Fruit fly (Drosophila melanogaster) whole organism, embryonic: ENCODE measurements around the gene oxt.

Experiments used
- Asciz ChIP-seq: fragments of 200-800 bp; sonication (Bioruptor generic); optimal IDR thresholded peaks from 2 replicates; lab custom pipeline; 2017; ENCODE audit warnings: missing biosample characterization, mild to moderate bottlenecking, missing genetic modification characterization, missing genetic modification reagents
- Bdp1 ChIP-seq: fragments of 200-800 bp; sonication (Bioruptor generic); optimal IDR thresholded peaks from 3 replicates; lab custom pipeline; 2016; ENCODE audit warnings: missing biosample characterization, missing genetic modification characterization
- BtbVII ChIP-seq: fragments of 200-800 bp; sonication (Bioruptor generic); optimal IDR thresholded peaks from 3 replicates; lab custom pipeline; 2017; ENCODE audit warnings: missing biosample characterization, mild to moderate bottlenecking, missing genetic modification characterization
- CG10431 ChIP-seq: fragments of 200-800 bp; sonication (Bioruptor generic); optimal IDR thresholded peaks from 3 replicates; lab custom pipeline; 2018; ENCODE audit warnings: missing biosample characterization, mild to moderate bottlenecking, missing genetic modification characterization
- CG10959 ChIP-seq: fragments of 200-800 bp; sonication (Bioruptor generic); IDR thresholded peaks from 2 replicates; pipeline ENCODE4 v1.3.6; 2022; ENCODE audit warnings: missing biosample characterization, missing genetic modification characterization
- CG11696 ChIP-seq: fragments of 200-800 bp; sonication (Bioruptor generic); IDR thresholded peaks from 2 replicates; pipeline ENCODE4 v1.3.6; 2022; ENCODE audit warnings: missing biosample characterization, missing genetic modification characterization
- CG13424 ChIP-seq: fragments of 200-800 bp; sonication (Bioruptor generic); optimal IDR thresholded peaks from 2 replicates; lab custom pipeline; 2019; ENCODE audit warnings: missing biosample characterization, mild to moderate bottlenecking, missing genetic modification characterization, moderate library complexity
- CG15601 ChIP-seq: fragments of 200-800 bp; sonication (Bioruptor generic); optimal IDR thresholded peaks from 3 replicates; lab custom pipeline; 2019; ENCODE audit warnings: missing biosample characterization, mild to moderate bottlenecking, missing genetic modification characterization, moderate library complexity
- CG17802 ChIP-seq: fragments of 200-800 bp; sonication (Bioruptor generic); optimal IDR thresholded peaks from 2 replicates; lab custom pipeline; 2018; ENCODE audit warnings: missing biosample characterization, mild to moderate bottlenecking, missing genetic modification characterization, moderate library complexity
- CG18619 ChIP-seq: fragments of 200-800 bp; sonication (Bioruptor generic); optimal IDR thresholded peaks from 3 replicates; lab custom pipeline; 2017; ENCODE audit warnings: missing biosample characterization, mild to moderate bottlenecking, missing genetic modification characterization
- CG2199 ChIP-seq: fragments of 200-800 bp; sonication (Bioruptor generic); IDR thresholded peaks from 3 replicates; pipeline ENCODE4 v1.3.6; 2022; ENCODE audit warnings: missing biosample characterization, missing genetic modification characterization
- CG2875 ChIP-seq: fragments of 200-800 bp; sonication (Bioruptor generic); optimal IDR thresholded peaks from 2 replicates; lab custom pipeline; 2017; ENCODE audit warnings: missing biosample characterization, mild to moderate bottlenecking, missing genetic modification characterization, missing genetic modification reagents
- CG4854 ChIP-seq: fragments of 200-800 bp; sonication (Bioruptor generic); optimal IDR thresholded peaks from 2 replicates; lab custom pipeline; 2016; ENCODE audit warnings: missing biosample characterization, missing genetic modification characterization, inconsistent platforms
- CG6689 ChIP-seq: fragments of 200-800 bp; sonication (Bioruptor generic); IDR thresholded peaks from 2 replicates; pipeline ENCODE4 v1.3.6; 2022; ENCODE audit warnings: missing biosample characterization, missing genetic modification characterization
- CG9817 ChIP-seq: fragments of 200-800 bp; sonication (Bioruptor generic); optimal IDR thresholded peaks from 2 replicates; lab custom pipeline; 2018; ENCODE audit warnings: missing biosample characterization, mild to moderate bottlenecking, missing genetic modification characterization, moderate library complexity
- Dad ChIP-seq: fragments of 200-800 bp; sonication (Bioruptor generic); optimal IDR thresholded peaks from 3 replicates; lab custom pipeline; 2016; ENCODE audit warnings: missing biosample characterization, missing genetic modification characterization
- Dfd ChIP-seq, 2 experiments: fragments of >200 bp; optimal IDR thresholded peaks; 2 replicates each; lab custom pipeline; 2017; ENCODE audit warnings: missing biosample characterization in 2 of 2, missing genetic modification characterization in 2 of 2
- ERR ChIP-seq: fragments of 200-800 bp; sonication (Bioruptor generic); optimal IDR thresholded peaks from 2 replicates; lab custom pipeline; 2016; ENCODE audit warnings: missing biosample characterization, missing genetic modification characterization
- Lhr ChIP-seq: fragments of 200-800 bp; sonication (Bioruptor generic); optimal IDR thresholded peaks from 3 replicates; lab custom pipeline; 2017; ENCODE audit warnings: mild to moderate bottlenecking, missing biosample characterization, missing genetic modification reagents, missing genetic modification characterization
- Lpt ChIP-seq: fragments of >200 bp; optimal IDR thresholded peaks from 2 replicates; lab custom pipeline; 2018; ENCODE audit warnings: missing biosample characterization, missing genetic modification characterization
- MBD-R2 ChIP-seq: fragments of 200-800 bp; sonication (Bioruptor generic); IDR thresholded peaks from 2 replicates; pipeline ENCODE4 v1.3.6; 2022; ENCODE audit warnings: missing biosample characterization, missing genetic modification characterization
- NC2α ChIP-seq: fragments of 200-800 bp; sonication (Bioruptor generic); optimal IDR thresholded peaks from 2 replicates; lab custom pipeline; 2016; ENCODE audit warnings: missing biosample characterization, missing genetic modification characterization
- NFAT ChIP-seq: fragments of 200-800 bp; sonication (Bioruptor generic); IDR thresholded peaks from 2 replicates; pipeline ENCODE4 v1.3.6; 2022; ENCODE audit warnings: missing biosample characterization, missing genetic modification characterization
- Oaz ChIP-seq: fragments of 200-800 bp; sonication (Bioruptor generic); IDR thresholded peaks from 2 replicates; pipeline ENCODE4 v1.3.6; 2022; ENCODE audit warnings: missing biosample characterization, missing genetic modification characterization
- Sox100B ChIP-seq: fragments of 200-800 bp; sonication (Bioruptor generic); optimal IDR thresholded peaks from 3 replicates; lab custom pipeline; 2018; ENCODE audit warnings: missing biosample characterization, mild to moderate bottlenecking, missing genetic modification characterization
- Sry-δ ChIP-seq: fragments of 200-800 bp; sonication (Bioruptor generic); optimal IDR thresholded peaks from 2 replicates; lab custom pipeline; 2016; ENCODE audit warnings: missing biosample characterization, missing genetic modification characterization
- amos ChIP-seq: fragments of 200-800 bp; sonication (Bioruptor generic); IDR thresholded peaks from 2 replicates; pipeline ENCODE4 v1.3.6; 2022; ENCODE audit warnings: missing biosample characterization, missing genetic modification characterization; ENCODE audit not compliant: partially characterized antibody
- ara ChIP-seq: fragments of 200-800 bp; sonication (Bioruptor generic); IDR thresholded peaks from 2 replicates; pipeline ENCODE4 v1.3.6; 2022; ENCODE audit warnings: missing biosample characterization, missing genetic modification characterization
- cato ChIP-seq: fragments of 200-800 bp; sonication (Bioruptor generic); optimal IDR thresholded peaks from 2 replicates; lab custom pipeline; 2016; ENCODE audit warnings: missing biosample characterization, missing genetic modification characterization, borderline replicate concordance
- corto ChIP-seq: fragments of 200-800 bp; sonication (Bioruptor generic); optimal IDR thresholded peaks from 2 replicates; lab custom pipeline; 2016; ENCODE audit warnings: missing biosample characterization, mild to moderate bottlenecking, missing genetic modification characterization, moderate library complexity
- crol ChIP-seq: fragments of 200-800 bp; sonication (Bioruptor generic); IDR thresholded peaks from 2 replicates; pipeline ENCODE4 v1.3.6; 2022; ENCODE audit warnings: missing biosample characterization, missing genetic modification characterization
- dimm ChIP-seq: fragments of 200-800 bp; sonication (Bioruptor generic); IDR thresholded peaks from 2 replicates; pipeline ENCODE4 v1.3.6; 2022; ENCODE audit warnings: missing biosample characterization, missing genetic modification characterization
- emc ChIP-seq: fragments of 200-800 bp; sonication (Bioruptor generic); optimal IDR thresholded peaks from 2 replicates; lab custom pipeline; 2016; ENCODE audit warnings: missing biosample characterization, missing genetic modification characterization
- exex ChIP-seq: fragments of 200-800 bp; sonication (Bioruptor generic); optimal IDR thresholded peaks from 4 replicates; lab custom pipeline; 2018; ENCODE audit warnings: missing biosample characterization, mild to moderate bottlenecking, missing genetic modification characterization, moderate library complexity
- hbn ChIP-seq: fragments of 200-800 bp; sonication (Bioruptor generic); IDR thresholded peaks from 2 replicates; pipeline ENCODE4 v1.3.6; 2022; ENCODE audit warnings: missing biosample characterization, missing genetic modification characterization; ENCODE audit not compliant: partially characterized antibody
- hth ChIP-seq: fragments of >200 bp; optimal IDR thresholded peaks from 2 replicates; lab custom pipeline; 2017; ENCODE audit warnings: inconsistent platforms
- maf-S ChIP-seq: fragments of 200-800 bp; sonication (Bioruptor generic); optimal IDR thresholded peaks from 2 replicates; lab custom pipeline; 2016; ENCODE audit warnings: missing biosample characterization, missing genetic modification characterization
- oc ChIP-seq: fragments of 200-800 bp; sonication (Bioruptor generic); optimal IDR thresholded peaks from 2 replicates; lab custom pipeline; 2018; ENCODE audit warnings: missing biosample characterization, mild to moderate bottlenecking, missing genetic modification characterization, moderate library complexity
- slbo ChIP-seq: fragments of 200-800 bp; sonication (Bioruptor generic); IDR thresholded peaks from 2 replicates; pipeline ENCODE4 v1.3.6; 2022; ENCODE audit warnings: missing biosample characterization, missing genetic modification characterization
- twi ChIP-seq: fragments of 200-800 bp; optimal IDR thresholded peaks from 2 replicates; lab custom pipeline; 2019; ENCODE audit warnings: missing biosample characterization, mild to moderate bottlenecking, missing genetic modification characterization, moderate library complexity
- unc-4 ChIP-seq: fragments of 200-800 bp; sonication (Bioruptor generic); IDR thresholded peaks from 2 replicates; pipeline ENCODE4 v1.3.6; 2022; ENCODE audit warnings: missing biosample characterization, missing genetic modification characterization; ENCODE audit not compliant: partially characterized antibody

Gene oxt

dm6 chr3L:2276250-2276649 is 13.8 kb upstream of the oxt start, which contains the start of gene yellow-g2:
Gene yellow-g2 (plus strand): TSS chr3L:2276550.
- TF ChIP-seq CG18619 = no peak
- no peak for TF ChIP-seq cato (GFP tag; lab: Kevin White, UChicago)
- no peak for TF ChIP-seq CG10431 (GFP tag; lab: Kevin White, UChicago)
- TF ChIP-seq twi (tag; lab: Kevin White, UChicago) = no peak
- no peak for TF ChIP-seq Asciz (GFP tag; lab: Kevin White, UChicago)
- no peak for TF ChIP-seq ERR (GFP tag; lab: Kevin White, UChicago)
- TF ChIP-seq CG4854 (GFP tag; lab: Kevin White, UChicago) = no peak
- no peak for TF ChIP-seq maf-S (GFP tag; lab: Kevin White, UChicago)

dm6 chr3L:2273392-2273791 is 10.9 kb upstream of the oxt start:
- no peak for TF ChIP-seq Oaz (GFP tag; lab: Robert Waterston, UW)
- peak; percentile 22 for TF ChIP-seq Bdp1 (GFP tag; lab: Kevin White, UChicago)
- peak; percentile 46; the same call in 1 of the 2 replicates for TF ChIP-seq amos (GFP tag; lab: Robert Waterston, UW)

dm6 chr3L:2272669-2273068 is 10.2 kb upstream of the oxt start, which contains the start of gene yellow-g:
Gene yellow-g (minus strand): TSS chr3L:2272769.
- TF ChIP-seq slbo (no peak), NC2α (no peak), CG15601 (no peak), unc-4 (GFP tag; lab: Robert Waterston, UW) (no peak)
- TF ChIP-seq, all 482 proteins: peak for 0

dm6 chr3L:2268525-2268924 is 6.1 kb upstream of the oxt start, which contains the start of gene CG32302:
Gene CG32302 (plus strand): TSS chr3L:2268825.
- TF ChIP-seq exex (tag; lab: Kevin White, UChicago) (peak; percentile 14), Dad (GFP tag; lab: Kevin White, UChicago) (no peak)
- TF ChIP-seq, all 482 proteins: peak for 1

- TF ChIP-seq NFAT (GFP tag; lab: Robert Waterston, UW) = no peak
- TF ChIP-seq Sox100B = no peak
- no peak for TF ChIP-seq emc (GFP tag; lab: Kevin White, UChicago)
- TF ChIP-seq hth (lab: Kevin White, UChicago) = no peak
Measured at dm6 chr3L:2267558-2267957, 5.1 kb upstream of the oxt start, which contains the start of gene obst-I. Gene obst-I (plus strand): TSS chr3L:2267858.

- no peak for TF ChIP-seq ara (GFP tag; lab: Robert Waterston, UW)
- TF ChIP-seq BtbVII (GFP tag; lab: Kevin White, UChicago) = no peak
- no peak for TF ChIP-seq oc (tag; lab: Kevin White, UChicago)
- peak; percentile 40 for TF ChIP-seq CG9817 (tag; lab: Kevin White, UChicago)
- no peak for TF ChIP-seq CG11696
- TF ChIP-seq MBD-R2 (GFP tag; lab: Robert Waterston, UW) = peak; percentile 95
- TF ChIP-seq Dfd (GFP tag; optimal IDR thresholded peaks at IDR 0.05; lab: Kevin White, UChicago) = no peak
- TF ChIP-seq corto = no peak
- peak; percentile 32; the same call in 1 of the 2 replicates for TF ChIP-seq CG10959 (GFP tag; lab: Robert Waterston, UW)
- no peak for TF ChIP-seq crol (GFP tag; lab: Robert Waterston, UW)
- no peak for TF ChIP-seq dimm
- no peak for TF ChIP-seq CG2875 (GFP tag; lab: Kevin White, UChicago)
- peak; percentile 28 for TF ChIP-seq CG13424 (tag; lab: Kevin White, UChicago)
- peak; percentile 87 for TF ChIP-seq hbn (GFP tag; lab: Robert Waterston, UW)
- TF ChIP-seq CG2199 (GFP tag; lab: Robert Waterston, UW) = no peak
- TF ChIP-seq CG6689 (GFP tag; lab: Robert Waterston, UW) = no peak
- TF ChIP-seq Lhr = peak; percentile 81
- TF ChIP-seq CG17802 (tag; lab: Kevin White, UChicago) = peak; percentile 88
- peak; percentile 98 for TF ChIP-seq Sry-δ (GFP tag; lab: Kevin White, UChicago)
- TF ChIP-seq Lpt (GFP tag; lab: Kevin White, UChicago) = no peak
Measured at dm6 chr3L:2265692-2266444, 3.4 kb upstream of the oxt start, which contains the start of the genes ecd and CG13806. Gene ecd (minus strand): TSS chr3L:2265857. Gene CG13806 (plus strand): TSS chr3L:2266394.
